Worm (Caenorhabditis elegans) whole organism, early embryonic: ENCODE data around the gene nlp-19.

Experiments
- ama-1 ChIP-seq: fragments of 150-350 bp; optimal IDR thresholded peaks from 2 replicates; lab custom pipeline; 2014
- flt-1 ChIP-seq: fragments of 200-800 bp; sonication (Bioruptor generic); IDR thresholded peaks from 2 replicates; pipeline ENCODE4 v1.3.6; 2022; ENCODE audit warnings: missing genetic modification characterization, missing compliant biosample characterization
- tbx-11 ChIP-seq: fragments of 200-800 bp; sonication (Bioruptor generic); IDR thresholded peaks from 2 replicates; pipeline ENCODE4 v1.3.6; 2022; ENCODE audit warnings: missing genetic modification characterization, missing compliant biosample characterization

- TF ChIP-seq flt-1 (GFP tag; lab: Robert Waterston, UW) (no peak), ama-1 (no peak), tbx-11 (GFP tag; lab: Robert Waterston, UW) (no peak)
Observed at ce11 chrX:10970629-10971028, 12.1 kb downstream of the nlp-19 start, which contains the start of gene K09C8.8.
